Worm (Caenorhabditis elegans): Measurements from ENCODE around the gene Y57A10A.5.

DNA sequence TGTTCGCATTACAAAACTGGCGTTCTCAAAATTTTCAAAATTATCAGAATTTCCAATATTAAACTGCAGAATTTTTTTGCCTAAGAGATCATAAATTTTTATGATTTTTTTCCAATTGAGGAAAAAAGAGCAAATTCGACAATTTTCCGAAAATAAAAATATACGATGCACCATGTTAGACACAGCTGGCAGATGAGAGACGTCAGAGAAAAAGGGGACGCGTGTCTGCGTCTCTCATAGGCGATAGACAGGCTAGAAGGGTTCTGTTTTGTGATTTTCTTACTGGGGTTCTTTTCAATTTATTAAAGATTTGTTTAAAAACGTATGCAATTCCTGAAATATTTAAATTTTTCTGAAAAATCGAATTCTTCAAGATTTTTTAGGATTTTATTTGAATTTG, 8.7 kb downstream of the Y57A10A.5 start:
- no peak for TF ChIP-seq fax-1 (tag; optimal IDR thresholded peaks at IDR 0.05)
- no peak for TF ChIP-seq hlh-30 (tag; optimal IDR thresholded peaks at IDR 0.05; ENCODE audit: insufficient read depth)
- TF ChIP-seq madf-2 (tag; optimal IDR thresholded peaks at IDR 0.05) = no peak
- no peak for TF ChIP-seq ama-1 (optimal IDR thresholded peaks at IDR 0.05)
